Fruit fly (Drosophila melanogaster) whole organism, pupa: Measurements from ENCODE around the gene CG12502.

Experiments used
- CG10348 ChIP-seq: fragments of 200-800 bp; sonication (Bioruptor generic); IDR thresholded peaks from 2 replicates; pipeline ENCODE4 v1.3.6; 2022; ENCODE audit warnings: missing biosample characterization, missing genetic modification characterization
- CG12605 ChIP-seq: fragments of 200-800 bp; sonication (Bioruptor generic); IDR thresholded peaks from 2 replicates; pipeline ENCODE4 v1.3.6; 2022; ENCODE audit warnings: missing biosample characterization, missing genetic modification characterization
- CG14655 ChIP-seq: fragments of 200-800 bp; sonication (Bioruptor generic); optimal IDR thresholded peaks from 3 replicates; lab custom pipeline; 2017; ENCODE audit warnings: mild to moderate bottlenecking, missing biosample characterization, missing genetic modification reagents, missing genetic modification characterization
- CG34367 ChIP-seq: fragments of 200-800 bp; sonication (Bioruptor generic); optimal IDR thresholded peaks from 2 replicates; lab custom pipeline; 2018; ENCODE audit warnings: missing biosample characterization, mild to moderate bottlenecking, missing genetic modification characterization
- CG4496 ChIP-seq: fragments of 200-800 bp; sonication (Bioruptor generic); IDR thresholded peaks from 3 replicates; pipeline ENCODE4 v1.3.6; 2022; ENCODE audit warnings: missing biosample characterization, missing genetic modification characterization
- CG8159 ChIP-seq: fragments of 200-800 bp; sonication (Bioruptor generic); optimal IDR thresholded peaks from 3 replicates; lab custom pipeline; 2018; ENCODE audit warnings: missing biosample characterization, mild to moderate bottlenecking, missing genetic modification characterization, moderate library complexity
- EcR ChIP-seq: fragments of 200-800 bp; sonication (Bioruptor generic); optimal IDR thresholded peaks from 3 replicates; lab custom pipeline; 2019; ENCODE audit warnings: missing biosample characterization, missing genetic modification characterization, mild to moderate bottlenecking, moderate library complexity, missing genetic modification reagents
- Pif1A ChIP-seq: fragments of 200-800 bp; sonication (Bioruptor generic); optimal IDR thresholded peaks from 3 replicates; lab custom pipeline; 2016; ENCODE audit warnings: missing biosample characterization, missing genetic modification characterization
- Pif1B ChIP-seq: fragments of 200-800 bp; sonication (Bioruptor generic); optimal IDR thresholded peaks from 3 replicates; lab custom pipeline; 2016; ENCODE audit warnings: missing biosample characterization, missing genetic modification characterization
- Snoo ChIP-seq: fragments of 200-800 bp; sonication (Bioruptor generic); optimal IDR thresholded peaks from 3 replicates; lab custom pipeline; 2017; ENCODE audit warnings: missing biosample characterization, mild to moderate bottlenecking, missing genetic modification characterization, inconsistent platforms
- gl ChIP-seq: fragments of 200-800 bp; sonication (Bioruptor generic); optimal IDR thresholded peaks from 2 replicates; lab custom pipeline; 2018; ENCODE audit warnings: missing biosample characterization, mild to moderate bottlenecking, missing genetic modification characterization
- rn ChIP-seq: fragments of 200-800 bp; sonication (Bioruptor generic); IDR thresholded peaks from 2 replicates; pipeline ENCODE4 v1.3.6; 2022; ENCODE audit warnings: missing biosample characterization, missing genetic modification characterization

DNA sequence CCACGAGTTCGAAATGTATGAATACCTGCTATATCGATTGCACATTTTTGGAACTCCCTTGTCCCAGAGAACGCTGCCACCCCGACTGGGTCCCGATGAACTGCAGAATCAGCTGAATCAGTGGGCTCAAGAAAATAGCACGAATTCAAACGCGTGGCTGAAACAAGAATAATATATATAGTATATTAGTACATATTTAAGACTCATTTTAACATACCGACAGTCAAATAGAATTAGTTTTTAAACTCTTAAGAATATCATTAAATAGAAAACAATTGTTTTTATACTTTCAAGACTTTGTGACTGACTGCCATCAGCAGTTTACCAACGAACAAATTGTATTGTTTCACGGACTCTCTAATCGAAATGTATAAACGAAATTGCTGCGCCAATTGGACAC is 31.9 kb downstream of the CG12502 start, which contains the start of gene CG34057:
- no peak for TF ChIP-seq CG8159 (tag; lab: Kevin White, UChicago)
- no peak for TF ChIP-seq gl (tag; lab: Kevin White, UChicago)
- no peak for TF ChIP-seq CG12605 (GFP tag; lab: Robert Waterston, UW)
- TF ChIP-seq Pif1B (GFP tag; lab: Kevin White, UChicago), result no peak
- TF ChIP-seq EcR (GFP tag; lab: Kevin White, UChicago), result no peak
- no peak for TF ChIP-seq rn
- TF ChIP-seq Pif1A (GFP tag; lab: Kevin White, UChicago), result no peak
- TF ChIP-seq CG10348 (GFP tag; lab: Robert Waterston, UW), result no peak
- TF ChIP-seq CG14655 (GFP tag; lab: Kevin White, UChicago), result no peak
- no peak for TF ChIP-seq Snoo (tag; lab: Kevin White, UChicago)
- TF ChIP-seq CG4496 (GFP tag; lab: Robert Waterston, UW), result no peak
- no peak for TF ChIP-seq CG34367 (tag; lab: Kevin White, UChicago)
